Fruit fly (Drosophila melanogaster) S2 (cell line): ENCODE results near the gene Rab19.

Experiments used
- CG8478 ChIP-seq: fragments of >200 bp; optimal IDR thresholded peaks from 2 replicates; lab custom pipeline; 2018
- CTCF ChIP-seq, 2 experiments: fragments of >200 bp; optimal IDR thresholded peaks; 2 replicates each; lab custom pipeline; 2018

DNA sequence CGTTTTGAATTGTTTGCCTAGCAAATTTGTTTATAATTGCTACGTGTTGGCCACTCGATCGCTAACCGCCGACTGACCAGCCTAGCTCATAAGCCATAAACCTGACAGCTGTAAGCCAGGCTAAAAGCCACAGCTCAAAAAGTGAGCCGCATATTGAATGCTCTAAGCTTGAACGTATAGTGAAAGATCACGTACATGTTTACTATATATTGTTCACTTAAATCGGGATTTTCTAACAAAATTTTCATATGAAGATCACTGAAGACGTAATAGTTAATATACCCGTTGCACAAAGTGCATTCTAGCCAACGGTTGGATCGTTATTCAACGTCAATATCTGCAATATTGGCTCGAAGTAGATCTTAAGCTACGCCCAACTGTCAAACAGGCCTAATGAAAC is 10.4 kb upstream of the Rab19 start:
- TF ChIP-seq CTCF (optimal IDR thresholded peaks at IDR 0.05; lab: Kevin White, UChicago), result no peak
- no peak for TF ChIP-seq CG8478 (lab: Kevin White, UChicago)
